Worm (Caenorhabditis elegans): ENCODE results near the gene nlp-32.

nlp-32 gene

DNA sequence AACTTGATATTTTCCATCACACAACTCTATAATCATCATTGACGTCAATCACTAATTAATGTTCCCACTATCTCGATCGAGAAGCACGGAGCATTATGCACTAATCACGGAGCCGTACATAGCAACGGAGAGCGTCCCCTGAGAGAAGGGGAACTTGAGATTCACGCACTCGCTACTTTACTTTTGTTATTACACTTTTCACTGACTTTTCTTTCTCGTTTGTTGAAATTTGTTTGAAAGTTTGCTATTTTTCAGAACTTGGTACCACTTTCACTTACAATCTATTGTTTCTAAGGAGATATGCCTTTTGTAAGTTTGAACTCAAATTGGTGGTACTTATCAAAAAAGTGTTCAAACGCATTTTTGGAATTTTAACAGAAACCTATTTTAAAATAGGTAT lies 42.2 kb downstream of the nlp-32 start, which contains the start of gene Y55B1BR.8:
Gene Y55B1BR.8 (plus strand): TSS at position 301 of the 400 bp plus-strand sequence.
- no peak for TF ChIP-seq egl-5 (tag; optimal IDR thresholded peaks at IDR 0.05)
- no peak for TF ChIP-seq fkh-2 (tag; optimal IDR thresholded peaks at IDR 0.05)
- TF ChIP-seq lin-15B (tag; optimal IDR thresholded peaks at IDR 0.05): no peak
- TF ChIP-seq sea-2 (GFP tag; optimal IDR thresholded peaks at IDR 0.05): no peak
- TF ChIP-seq pqm-1 (tag; optimal IDR thresholded peaks at IDR 0.05): no peak
- no peak for TF ChIP-seq nhr-77 (tag; optimal IDR thresholded peaks at IDR 0.05)
- TF ChIP-seq zag-1 (tag; optimal IDR thresholded peaks at IDR 0.05): no peak

DNA sequence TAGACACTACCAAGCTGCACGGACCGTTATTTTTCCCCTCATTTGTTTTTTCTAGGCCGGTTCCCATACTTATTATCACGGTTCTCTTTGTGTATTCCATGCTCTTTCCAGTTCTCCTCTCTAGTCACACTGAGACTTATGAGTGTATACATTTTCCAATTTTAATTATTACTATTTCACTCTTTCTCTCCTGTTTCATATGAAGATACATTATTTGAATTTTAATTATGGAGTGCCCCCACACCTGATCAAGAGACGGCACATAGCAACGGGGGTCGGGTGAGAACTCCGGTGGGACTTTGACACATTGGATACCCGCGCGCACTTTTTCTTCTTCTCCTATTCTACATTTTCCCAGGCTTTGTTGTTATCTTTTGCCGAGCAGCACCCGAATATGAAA lies 46.4 kb downstream of the nlp-32 start, which contains the start of gene affl-1:
Gene affl-1 (plus strand): TSS at position 301 of the 400 bp plus-strand sequence.
- no peak for TF ChIP-seq lin-39 (tag; optimal IDR thresholded peaks at IDR 0.05)
- TF ChIP-seq mdl-1 (tag; optimal IDR thresholded peaks at IDR 0.05): no peak
- no peak for TF ChIP-seq nhr-25 (tag; optimal IDR thresholded peaks at IDR 0.05)

ce11 chrIII:437033-437432 lies 49.3 kb downstream of the nlp-32 start:
- no peak for TF ChIP-seq nhr-28 (tag; optimal IDR thresholded peaks at IDR 0.05)
- TF ChIP-seq nhr-23 (tag; optimal IDR thresholded peaks at IDR 0.05): no peak
- TF ChIP-seq ZK546.5 (tag; optimal IDR thresholded peaks at IDR 0.05): no peak
